Worm (Caenorhabditis elegans): Measurements from ENCODE around the gene pas-7.

DNA sequence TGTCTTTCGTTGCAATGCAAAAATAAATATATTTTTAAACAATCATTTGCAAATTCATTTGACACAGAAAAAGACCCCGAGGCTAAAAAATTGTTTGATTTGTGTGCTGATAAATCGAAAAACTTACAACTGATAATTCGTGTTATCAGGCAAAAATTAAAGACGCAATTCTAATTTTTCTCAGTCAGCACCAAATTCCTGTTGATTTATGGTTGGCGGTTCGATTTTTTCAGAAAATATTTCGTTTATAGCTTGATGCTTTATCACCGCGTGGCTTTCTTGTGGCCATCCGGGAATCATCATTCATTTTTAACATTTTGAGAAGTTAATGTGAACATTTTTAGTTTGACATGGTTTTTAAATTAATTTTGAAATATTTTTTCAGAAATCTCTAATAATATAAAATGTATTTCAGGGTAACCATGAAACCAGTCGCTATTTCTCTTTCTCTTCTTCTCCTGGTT, 39.6 kb upstream of the pas-7 start, which contains the start of gene asah-2:
- no peak for TF ChIP-seq irx-1 (tag; optimal IDR thresholded peaks at IDR 0.05)
- TF ChIP-seq lin-35 (GFP tag; optimal IDR thresholded peaks at IDR 0.05), result no peak
- no peak for TF ChIP-seq nhr-12 (tag; optimal IDR thresholded peaks at IDR 0.05)
- no peak for TF ChIP-seq unc-62 (GFP tag; optimal IDR thresholded peaks at IDR 0.05)
- TF ChIP-seq unc-86 (tag; optimal IDR thresholded peaks at IDR 0.05), result no peak
- TF ChIP-seq unc-130 (tag; optimal IDR thresholded peaks at IDR 0.05), result no peak
- no peak for TF ChIP-seq snpc-4 (tag; optimal IDR thresholded peaks at IDR 0.05)
- no peak for TF ChIP-seq hlh-17 (GFP tag; optimal IDR thresholded peaks at IDR 0.05; ENCODE audit: borderline replicate concordance)
- TF ChIP-seq nhr-11 (tag; optimal IDR thresholded peaks at IDR 0.05), result no peak
- no peak for TF ChIP-seq nhr-28 (tag; optimal IDR thresholded peaks at IDR 0.05)
- no peak for TF ChIP-seq aly-2 (tag; optimal IDR thresholded peaks at IDR 0.05)
- TF ChIP-seq egl-27 (tag; optimal IDR thresholded peaks at IDR 0.05), result no peak
